Worm (Caenorhabditis elegans): Measurements from ENCODE around the gene H20J04.1.

DNA sequence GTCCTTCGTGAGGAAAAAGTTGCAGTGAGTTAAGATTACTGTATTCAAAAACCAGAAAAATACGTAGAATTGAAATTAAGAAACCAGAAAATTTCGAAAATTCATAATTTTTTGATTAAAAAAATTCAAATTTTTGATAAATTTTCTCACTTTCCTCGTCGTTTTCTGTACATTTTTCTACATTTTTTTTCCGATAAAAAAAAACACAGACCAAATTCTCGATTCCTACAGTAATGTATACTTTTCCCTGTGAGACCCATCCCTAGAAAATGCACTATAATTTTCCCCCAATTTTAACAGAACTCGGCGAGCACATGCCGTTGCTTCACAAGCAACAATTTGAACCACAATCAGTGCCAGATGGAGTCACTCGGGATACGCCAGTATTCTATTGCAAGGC, 15.5 kb upstream of the H20J04.1 start, which contains the start of gene athp-2:
- TF ChIP-seq madf-6 (GFP tag; IDR thresholded peaks at IDR 0.05): no peak
- TF ChIP-seq rec-8 (tag; optimal IDR thresholded peaks at IDR 0.05): no peak
- no peak for TF ChIP-seq lin-54 (GFP tag; optimal IDR thresholded peaks at IDR 0.05)
- TF ChIP-seq ets-4 (GFP tag; optimal IDR thresholded peaks at IDR 0.05): no peak
- no peak for TF ChIP-seq nfya-2 (GFP tag; IDR thresholded peaks at IDR 0.05)
- TF ChIP-seq ceh-91 (GFP tag; IDR thresholded peaks at IDR 0.05): no peak
- TF ChIP-seq pha-4 (tag; optimal IDR thresholded peaks at IDR 0.05): no peak
- no peak for TF ChIP-seq hsf-1 (GFP tag; IDR thresholded peaks at IDR 0.05)

Measured in whole organism, young adult.